Fruit fly (Drosophila melanogaster) whole organism, prepupa: ENCODE data around the gene CG11656.

Experiments used
- CG11902 ChIP-seq: fragments of 200-800 bp; sonication (Bioruptor generic); optimal IDR thresholded peaks from 3 replicates; lab custom pipeline; 2016; ENCODE audit warnings: missing biosample characterization, missing genetic modification characterization
- CG6792 ChIP-seq: fragments of 200-800 bp; sonication (Bioruptor generic); optimal IDR thresholded peaks from 3 replicates; lab custom pipeline; 2016; ENCODE audit warnings: missing biosample characterization, missing genetic modification characterization
- CG6808 ChIP-seq: fragments of 200-800 bp; sonication (Bioruptor generic); optimal IDR thresholded peaks from 3 replicates; lab custom pipeline; 2017; ENCODE audit warnings: missing biosample characterization, missing genetic modification characterization, mild to moderate bottlenecking, moderate library complexity, missing genetic modification reagents
- Hr38 ChIP-seq: sonication (Bioruptor generic); optimal IDR thresholded peaks from 2 replicates; lab custom pipeline; 2016; ENCODE audit warnings: missing biosample characterization, missing genetic modification characterization
- Hr39 ChIP-seq: fragments of 200-800 bp; sonication (Bioruptor generic); optimal IDR thresholded peaks from 2 replicates; lab custom pipeline; 2016; ENCODE audit warnings: missing biosample characterization, missing genetic modification characterization
- Sox102F ChIP-seq: fragments of 200-800 bp; sonication (Bioruptor generic); optimal IDR thresholded peaks from 2 replicates; lab custom pipeline; 2016; ENCODE audit warnings: missing biosample characterization, mild to moderate bottlenecking, missing genetic modification characterization
- fd59A ChIP-seq: fragments of 200-800 bp; sonication (Bioruptor generic); optimal IDR thresholded peaks from 2 replicates; lab custom pipeline; 2017; ENCODE audit warnings: missing biosample characterization, mild to moderate bottlenecking, missing genetic modification characterization, missing genetic modification reagents

DNA sequence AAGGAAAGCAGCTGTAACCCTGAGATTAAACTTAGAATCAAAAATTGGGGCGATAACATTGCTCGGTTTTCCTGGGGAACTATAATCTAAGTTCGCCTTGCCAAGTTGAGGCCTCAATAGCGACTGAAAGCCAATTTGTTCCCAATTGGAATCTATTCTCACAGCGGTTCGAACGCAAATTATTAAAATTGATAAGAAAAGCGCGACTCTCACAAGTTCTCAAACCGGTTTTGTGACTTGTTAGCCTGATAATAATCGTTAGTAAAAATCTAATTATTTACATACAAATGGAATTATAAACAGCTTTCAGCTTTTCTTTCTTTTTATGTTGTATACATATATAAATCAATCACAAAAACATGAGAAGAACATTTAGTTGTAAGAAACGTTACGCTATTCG is 14.6 kb upstream of the CG11656 start, which contains the start of gene yellow-f2:
- TF ChIP-seq fd59A (GFP tag; lab: Kevin White, UChicago) (no peak), CG6792 (GFP tag; lab: Kevin White, UChicago) (no peak), CG6808 (GFP tag; lab: Kevin White, UChicago) (no peak), CG11902 (GFP tag; lab: Kevin White, UChicago) (no peak), Hr38 (GFP tag; lab: Kevin White, UChicago) (no peak), Hr39 (GFP tag; lab: Kevin White, UChicago) (no peak), Sox102F (GFP tag; lab: Kevin White, UChicago) (no peak)
